Fruit fly (Drosophila melanogaster) whole organism, embryonic: ENCODE measurements around the gene Pink1.
A peak's percentile ranks its signal among the peaks of the same experiment; 100 is the strongest.

Experiments used
- Ada2b ChIP-seq: fragments of 200-800 bp; sonication (Bioruptor generic); IDR thresholded peaks from 2 replicates; pipeline ENCODE4 v1.3.6; 2022; ENCODE audit warnings: missing biosample characterization, missing genetic modification characterization
- BtbVII ChIP-seq: fragments of 200-800 bp; sonication (Bioruptor generic); optimal IDR thresholded peaks from 3 replicates; lab custom pipeline; 2017; ENCODE audit warnings: missing biosample characterization, mild to moderate bottlenecking, missing genetic modification characterization
- CG10565 ChIP-seq: fragments of 200-800 bp; sonication (Bioruptor generic); optimal IDR thresholded peaks from 3 replicates; lab custom pipeline; 2016; ENCODE audit warnings: missing biosample characterization, mild to moderate bottlenecking, missing genetic modification characterization
- CG10959 ChIP-seq: fragments of 200-800 bp; sonication (Bioruptor generic); IDR thresholded peaks from 2 replicates; pipeline ENCODE4 v1.3.6; 2022; ENCODE audit warnings: missing biosample characterization, missing genetic modification characterization
- CG11695 ChIP-seq: fragments of 200-800 bp; sonication (Bioruptor generic); IDR thresholded peaks from 3 replicates; pipeline ENCODE4 v1.3.6; 2022; ENCODE audit warnings: missing biosample characterization, missing genetic modification characterization
- CG12942 ChIP-seq: fragments of 200-800 bp; sonication (Bioruptor generic); optimal IDR thresholded peaks from 3 replicates; lab custom pipeline; 2016; ENCODE audit warnings: missing biosample characterization, missing genetic modification characterization
- CG13123 ChIP-seq: fragments of 200-800 bp; sonication (Bioruptor generic); optimal IDR thresholded peaks from 2 replicates; lab custom pipeline; 2016; ENCODE audit warnings: missing biosample characterization, missing genetic modification characterization
- CG13424 ChIP-seq: fragments of 200-800 bp; sonication (Bioruptor generic); optimal IDR thresholded peaks from 2 replicates; lab custom pipeline; 2019; ENCODE audit warnings: missing biosample characterization, mild to moderate bottlenecking, missing genetic modification characterization, moderate library complexity
- CG14050 ChIP-seq: fragments of 200-800 bp; sonication (Bioruptor generic); IDR thresholded peaks from 3 replicates; pipeline ENCODE4 v1.3.6; 2022; ENCODE audit warnings: missing biosample characterization, missing genetic modification characterization
- CG15479 ChIP-seq: fragments of 200-800 bp; sonication (Bioruptor generic); optimal IDR thresholded peaks from 3 replicates; lab custom pipeline; 2019; ENCODE audit warnings: missing biosample characterization, mild to moderate bottlenecking, missing genetic modification characterization, moderate library complexity
- CG15601 ChIP-seq: fragments of 200-800 bp; sonication (Bioruptor generic); optimal IDR thresholded peaks from 3 replicates; lab custom pipeline; 2019; ENCODE audit warnings: missing biosample characterization, mild to moderate bottlenecking, missing genetic modification characterization, moderate library complexity
- CG16813 ChIP-seq: fragments of 200-800 bp; sonication (Bioruptor generic); IDR thresholded peaks from 3 replicates; pipeline ENCODE4 v1.3.6; 2022; ENCODE audit warnings: missing biosample characterization, missing genetic modification characterization; ENCODE audit not compliant: partially characterized antibody
- CG18619 ChIP-seq: fragments of 200-800 bp; sonication (Bioruptor generic); optimal IDR thresholded peaks from 3 replicates; lab custom pipeline; 2017; ENCODE audit warnings: missing biosample characterization, mild to moderate bottlenecking, missing genetic modification characterization
- CG2678 ChIP-seq: fragments of 200-800 bp; sonication (Bioruptor generic); optimal IDR thresholded peaks from 3 replicates; lab custom pipeline; 2019; ENCODE audit warnings: missing biosample characterization, mild to moderate bottlenecking, missing genetic modification characterization, moderate library complexity
- CG43689 ChIP-seq: fragments of 200-800 bp; sonication (Bioruptor generic); IDR thresholded peaks from 2 replicates; pipeline ENCODE4 v1.3.6; 2022; ENCODE audit warnings: missing biosample characterization, missing genetic modification characterization
- CG6683 ChIP-seq: fragments of 200-800 bp; sonication (Bioruptor generic); optimal IDR thresholded peaks from 2 replicates; lab custom pipeline; 2017; ENCODE audit warnings: missing biosample characterization, mild to moderate bottlenecking, missing genetic modification characterization, missing genetic modification reagents
- CG6813 ChIP-seq: fragments of 200-800 bp; sonication (Bioruptor generic); optimal IDR thresholded peaks from 2 replicates; lab custom pipeline; 2017; ENCODE audit warnings: missing biosample characterization, missing genetic modification characterization, mild to moderate bottlenecking, moderate library complexity, missing genetic modification reagents
- CG7357 ChIP-seq: fragments of 200-800 bp; sonication (Bioruptor generic); IDR thresholded peaks from 3 replicates; pipeline ENCODE4 v1.3.6; 2022; ENCODE audit warnings: missing biosample characterization, missing genetic modification characterization
- CG7556 ChIP-seq: fragments of 200-800 bp; sonication (Bioruptor generic); optimal IDR thresholded peaks from 2 replicates; lab custom pipeline; 2017; ENCODE audit warnings: missing biosample characterization, mild to moderate bottlenecking, missing genetic modification characterization
- CG7745 ChIP-seq: fragments of 200-800 bp; sonication (Bioruptor generic); optimal IDR thresholded peaks from 2 replicates; lab custom pipeline; 2018; ENCODE audit warnings: missing biosample characterization, mild to moderate bottlenecking, missing genetic modification characterization, moderate library complexity
- CG9437 ChIP-seq: fragments of 200-800 bp; sonication (Bioruptor generic); optimal IDR thresholded peaks from 2 replicates; lab custom pipeline; 2018; ENCODE audit warnings: missing biosample characterization, mild to moderate bottlenecking, missing genetic modification characterization
- CG9797 ChIP-seq: fragments of 200-800 bp; sonication (Bioruptor generic); optimal IDR thresholded peaks from 3 replicates; lab custom pipeline; 2018; ENCODE audit warnings: missing biosample characterization, mild to moderate bottlenecking, missing genetic modification characterization
- Camta ChIP-seq: fragments of 200-800 bp; sonication (Bioruptor generic); optimal IDR thresholded peaks from 2 replicates; lab custom pipeline; 2016; ENCODE audit warnings: missing biosample characterization, missing genetic modification characterization
- Chrac-16 ChIP-seq: fragments of 200-800 bp; sonication (Bioruptor generic); optimal IDR thresholded peaks from 3 replicates; lab custom pipeline; 2016; ENCODE audit warnings: missing biosample characterization, missing genetic modification characterization
- D19A ChIP-seq: fragments of 200-800 bp; optimal IDR thresholded peaks from 3 replicates; lab custom pipeline; 2019; ENCODE audit warnings: missing biosample characterization, mild to moderate bottlenecking, missing genetic modification characterization, moderate library complexity
- Dek ChIP-seq: fragments of 200-800 bp; sonication (Bioruptor generic); optimal IDR thresholded peaks from 3 replicates; lab custom pipeline; 2019; ENCODE audit warnings: missing biosample characterization, mild to moderate bottlenecking, missing genetic modification characterization, moderate library complexity
- Drgx ChIP-seq: fragments of 200-800 bp; sonication (Bioruptor generic); IDR thresholded peaks from 2 replicates; pipeline ENCODE4 v1.3.6; 2022; ENCODE audit warnings: missing biosample characterization, missing genetic modification characterization
- H15 ChIP-seq: fragments of 200-800 bp; sonication (Bioruptor generic); IDR thresholded peaks from 3 replicates; pipeline ENCODE4 v1.3.6; 2022; ENCODE audit warnings: missing biosample characterization, missing genetic modification characterization
- Mrtf ChIP-seq: fragments of 200-800 bp; sonication (Bioruptor generic); IDR thresholded peaks from 3 replicates; pipeline ENCODE4 v1.3.6; 2022; ENCODE audit warnings: missing biosample characterization, missing genetic modification characterization
- NC2α ChIP-seq: fragments of 200-800 bp; sonication (Bioruptor generic); optimal IDR thresholded peaks from 2 replicates; lab custom pipeline; 2016; ENCODE audit warnings: missing biosample characterization, missing genetic modification characterization
- Neu2 ChIP-seq: fragments of 200-800 bp; sonication (Bioruptor generic); optimal IDR thresholded peaks from 3 replicates; lab custom pipeline; 2016; ENCODE audit warnings: missing biosample characterization, missing genetic modification characterization, borderline replicate concordance
- Nf-YB ChIP-seq: fragments of 200-800 bp; sonication (Bioruptor generic); optimal IDR thresholded peaks from 3 replicates; lab custom pipeline; 2019; ENCODE audit warnings: missing biosample characterization, mild to moderate bottlenecking, missing genetic modification characterization, moderate library complexity
- Oaz ChIP-seq: fragments of 200-800 bp; sonication (Bioruptor generic); IDR thresholded peaks from 2 replicates; pipeline ENCODE4 v1.3.6; 2022; ENCODE audit warnings: missing biosample characterization, missing genetic modification characterization
- Side ChIP-seq: fragments of 200-800 bp; sonication (Bioruptor generic); optimal IDR thresholded peaks from 2 replicates; lab custom pipeline; 2016; ENCODE audit warnings: missing biosample characterization, missing genetic modification characterization
- ab ChIP-seq: fragments of 200-800 bp; sonication (Bioruptor generic); optimal IDR thresholded peaks from 2 replicates; lab custom pipeline; 2016; ENCODE audit warnings: missing biosample characterization, missing genetic modification characterization
- dati ChIP-seq: fragments of 200-800 bp; sonication (Bioruptor generic); IDR thresholded peaks from 2 replicates; pipeline ENCODE4 v1.3.6; 2022; ENCODE audit warnings: missing biosample characterization, missing genetic modification characterization
- ems ChIP-seq: fragments of 200-800 bp; sonication (Bioruptor generic); optimal IDR thresholded peaks from 3 replicates; lab custom pipeline; 2016; ENCODE audit warnings: missing biosample characterization, missing genetic modification characterization
- esg ChIP-seq: fragments of 200-800 bp; sonication (Bioruptor generic); conservative IDR thresholded peaks from 2 replicates; pipeline ENCODE4 v1.3.6; 2022; ENCODE audit warnings: missing biosample characterization, missing genetic modification characterization
- eyg ChIP-seq: fragments of 200-800 bp; sonication (Bioruptor generic); optimal IDR thresholded peaks from 3 replicates; lab custom pipeline; 2016; ENCODE audit warnings: missing biosample characterization, missing genetic modification characterization
- jumu ChIP-seq: fragments of 200-800 bp; sonication (Bioruptor generic); optimal IDR thresholded peaks from 3 replicates; lab custom pipeline; 2016; ENCODE audit warnings: missing biosample characterization, missing genetic modification characterization
- luna ChIP-seq: fragments of 200-800 bp; sonication (Bioruptor generic); optimal IDR thresholded peaks from 2 replicates; lab custom pipeline; 2016; ENCODE audit warnings: missing biosample characterization, missing genetic modification characterization
- mam ChIP-seq: fragments of 200-800 bp; sonication (Bioruptor generic); optimal IDR thresholded peaks from 3 replicates; lab custom pipeline; 2016; ENCODE audit warnings: missing biosample characterization, missing genetic modification characterization
- nerfin-2 ChIP-seq: fragments of 200-800 bp; sonication (Bioruptor generic); IDR thresholded peaks from 2 replicates; pipeline ENCODE4 v1.3.6; 2022; ENCODE audit warnings: missing biosample characterization, missing genetic modification characterization; ENCODE audit not compliant: partially characterized antibody
- schlank ChIP-seq: fragments of 200-800 bp; sonication (Bioruptor generic); optimal IDR thresholded peaks from 2 replicates; lab custom pipeline; 2018; ENCODE audit warnings: missing biosample characterization, mild to moderate bottlenecking, missing genetic modification characterization
- sens ChIP-seq: fragments of 200-800 bp; sonication (Bioruptor generic); peaks from one replicate; lab custom pipeline; 2016; ENCODE audit warnings: missing biosample characterization, missing genetic modification characterization
- toy ChIP-seq: fragments of 200-800 bp; sonication (Bioruptor generic); IDR thresholded peaks from 2 replicates; pipeline ENCODE4 v1.3.6; 2022; ENCODE audit warnings: missing biosample characterization, missing genetic modification characterization
- twi ChIP-seq: fragments of 200-800 bp; optimal IDR thresholded peaks from 2 replicates; lab custom pipeline; 2019; ENCODE audit warnings: missing biosample characterization, mild to moderate bottlenecking, missing genetic modification characterization, moderate library complexity
- tx ChIP-seq: fragments of 200-800 bp; sonication (Bioruptor generic); optimal IDR thresholded peaks from 2 replicates; lab custom pipeline; 2016; ENCODE audit warnings: missing biosample characterization, missing genetic modification characterization
- unc-4 ChIP-seq: fragments of 200-800 bp; sonication (Bioruptor generic); IDR thresholded peaks from 2 replicates; pipeline ENCODE4 v1.3.6; 2022; ENCODE audit warnings: missing biosample characterization, missing genetic modification characterization; ENCODE audit not compliant: partially characterized antibody
- unpg ChIP-seq: fragments of 200-800 bp; sonication (Bioruptor generic); optimal IDR thresholded peaks from 3 replicates; lab custom pipeline; 2018; ENCODE audit warnings: missing biosample characterization, mild to moderate bottlenecking, missing genetic modification characterization, moderate library complexity

Gene Pink1

DNA sequence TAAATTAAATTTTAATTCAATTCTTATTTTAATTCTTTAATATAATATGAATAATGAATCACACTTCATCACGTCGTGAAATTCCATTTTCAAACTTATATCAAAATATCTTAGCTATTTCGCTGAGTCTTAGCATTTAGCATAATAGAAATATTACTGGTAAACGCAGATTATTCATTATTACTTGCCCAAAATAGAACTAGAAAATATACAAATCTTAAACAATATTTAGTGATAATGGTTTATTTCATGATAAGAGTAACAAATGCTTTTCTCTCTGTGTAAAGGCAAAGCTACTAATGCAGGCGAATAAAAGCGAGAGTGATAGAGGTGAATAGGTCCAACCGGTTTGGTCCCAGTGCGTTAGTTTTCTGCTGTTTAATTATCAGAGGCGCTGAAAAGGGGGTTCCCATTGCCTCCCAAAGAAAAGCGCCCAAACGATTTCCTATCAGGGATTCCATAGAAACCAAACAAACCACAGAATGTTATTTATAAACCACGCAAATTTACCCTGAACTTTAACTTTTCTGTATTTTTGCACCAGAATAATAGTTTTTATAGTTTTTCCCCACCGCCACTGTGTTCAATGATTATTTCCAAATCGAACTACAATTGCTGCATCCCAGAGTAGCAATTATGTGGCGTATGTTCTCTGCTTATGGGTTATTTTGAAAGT is 20.6 kb upstream of the Pink1 start (continued):
- TF ChIP-seq nerfin-2 (GFP tag; lab: Robert Waterston, UW) (no peak), Nf-YB (GFP tag; lab: Kevin White, UChicago) (no peak), Side (GFP tag; lab: Kevin White, UChicago) (no peak), Mrtf (GFP tag; lab: Robert Waterston, UW) (0 out of 3 replicates have a peak, but pooled peaks have one; percentile 32), Dek (tag; lab: Kevin White, UChicago) (peak; percentile 19), D19A (no peak), CG13123 (GFP tag; lab: Kevin White, UChicago) (no peak), CG9437 (peak; percentile 4), Chrac-16 (GFP tag; lab: Kevin White, UChicago) (no peak), BtbVII (GFP tag; lab: Kevin White, UChicago) (no peak), ab (GFP tag; lab: Kevin White, UChicago) (no peak), Neu2 (no peak), CG2678 (tag; lab: Kevin White, UChicago) (peak; percentile 63), CG12942 (GFP tag; lab: Kevin White, UChicago) (no peak), CG15479 (GFP tag; lab: Kevin White, UChicago) (no peak), ems (no peak), Drgx (GFP tag; lab: Robert Waterston, UW) (peak; percentile 78), luna (no peak), schlank (tag; lab: Kevin White, UChicago) (no peak), twi (tag; lab: Kevin White, UChicago) (no peak), jumu (GFP tag; lab: Kevin White, UChicago) (peak; percentile 29), CG18619 (GFP tag; lab: Kevin White, UChicago) (no peak), CG15601 (tag; lab: Kevin White, UChicago) (peak; percentile 5), CG43689 (GFP tag; lab: Robert Waterston, UW) (no peak), CG10959 (GFP tag; lab: Robert Waterston, UW) (no peak), CG7357 (GFP tag; lab: Robert Waterston, UW) (no peak), Camta (GFP tag; lab: Kevin White, UChicago) (peak; percentile 38), CG10565 (GFP tag; lab: Kevin White, UChicago) (no peak), mam (GFP tag; lab: Kevin White, UChicago) (peak; percentile 24), NC2α (GFP tag; lab: Kevin White, UChicago) (no peak), unc-4 (GFP tag; lab: Robert Waterston, UW) (no peak), CG6683 (GFP tag; lab: Kevin White, UChicago) (no peak), H15 (GFP tag; lab: Robert Waterston, UW) (no peak), CG7745 (tag; lab: Kevin White, UChicago) (no peak), CG14050 (GFP tag; lab: Robert Waterston, UW) (peak; percentile 32; the same call in 1 of the 3 replicates), Ada2b (peak; percentile 49; the same call in 1 of the 2 replicates), unpg (GFP tag; lab: Kevin White, UChicago) (peak; percentile 20), CG6813 (GFP tag; lab: Kevin White, UChicago) (no peak), CG7556 (peak; percentile 43), CG11695 (no peak), toy (no peak), CG13424 (tag; lab: Kevin White, UChicago) (peak; percentile 41), CG16813 (GFP tag; lab: Robert Waterston, UW) (no peak), tx (GFP tag; lab: Kevin White, UChicago) (no peak), Oaz (GFP tag; lab: Robert Waterston, UW) (0 out of 2 replicates have a peak, but pooled peaks have one; percentile 32), esg (GFP tag; lab: Robert Waterston, UW) (peak; percentile 28), CG9797 (GFP tag; lab: Kevin White, UChicago) (no peak), sens (GFP tag; lab: Kevin White, UChicago) (peak; percentile 93), dati (GFP tag; lab: Robert Waterston, UW) (no peak), eyg (GFP tag; lab: Kevin White, UChicago) (no peak)
